Fruit fly (Drosophila melanogaster) whole organism, prepupa: ENCODE measurements around the gene mnb.
A peak's percentile ranks its signal among the peaks of the same experiment; 100 is the strongest.

Experiments
- Blimp-1 ChIP-seq: fragments of 200-800 bp; sonication (Bioruptor generic); optimal IDR thresholded peaks from 3 replicates; lab custom pipeline; 2017; ENCODE audit warnings: missing biosample characterization, missing genetic modification characterization, mild to moderate bottlenecking, moderate library complexity, missing genetic modification reagents
- CG10631 ChIP-seq: fragments of 200-800 bp; sonication (Bioruptor generic); optimal IDR thresholded peaks from 2 replicates; lab custom pipeline; 2016; ENCODE audit warnings: missing biosample characterization, missing genetic modification characterization
- CG10669 ChIP-seq: fragments of 200-800 bp; sonication (Bioruptor generic); optimal IDR thresholded peaks from 3 replicates; lab custom pipeline; 2018; ENCODE audit warnings: missing biosample characterization, mild to moderate bottlenecking, missing genetic modification characterization, moderate library complexity
- CG11294 ChIP-seq: fragments of 200-800 bp; sonication (Bioruptor generic); IDR thresholded peaks from 2 replicates; pipeline ENCODE4 v1.3.6; 2022; ENCODE audit warnings: missing biosample characterization, missing genetic modification characterization
- CG11762 ChIP-seq: fragments of 200-800 bp; sonication (Bioruptor generic); optimal IDR thresholded peaks from 3 replicates; lab custom pipeline; 2016; ENCODE audit warnings: missing biosample characterization, missing genetic modification characterization; ENCODE audit not compliant: insufficient read depth
- CG11902 ChIP-seq: fragments of 200-800 bp; sonication (Bioruptor generic); optimal IDR thresholded peaks from 3 replicates; lab custom pipeline; 2016; ENCODE audit warnings: missing biosample characterization, missing genetic modification characterization
- CG15336 ChIP-seq: fragments of 200-800 bp; sonication (Bioruptor generic); IDR thresholded peaks from 2 replicates; pipeline ENCODE4 v1.3.6; 2022; ENCODE audit warnings: missing biosample characterization, missing genetic modification characterization
- CG1621 ChIP-seq: fragments of 200-800 bp; sonication (Bioruptor generic); optimal IDR thresholded peaks from 3 replicates; lab custom pipeline; 2018; ENCODE audit warnings: missing biosample characterization, mild to moderate bottlenecking, missing genetic modification characterization
- CG16779 ChIP-seq: fragments of 200-800 bp; sonication (Bioruptor generic); optimal IDR thresholded peaks from 3 replicates; lab custom pipeline; 2017; ENCODE audit warnings: missing biosample characterization, mild to moderate bottlenecking, missing genetic modification characterization
- CG32006 ChIP-seq: fragments of 200-800 bp; sonication (Bioruptor generic); optimal IDR thresholded peaks from 3 replicates; lab custom pipeline; 2017; ENCODE audit warnings: missing biosample characterization, mild to moderate bottlenecking, missing genetic modification characterization
- CG34406 ChIP-seq: fragments of 200-800 bp; sonication (Bioruptor generic); optimal IDR thresholded peaks from 3 replicates; lab custom pipeline; 2016; ENCODE audit warnings: missing biosample characterization, missing genetic modification characterization
- CG6163 ChIP-seq: fragments of 200-800 bp; sonication (Bioruptor generic); IDR thresholded peaks from 3 replicates; pipeline ENCODE4 v1.3.6; 2022; ENCODE audit warnings: missing biosample characterization, missing genetic modification characterization
- CG6276 ChIP-seq: fragments of 200-800 bp; sonication (Bioruptor generic); optimal IDR thresholded peaks from 2 replicates; lab custom pipeline; 2017; ENCODE audit warnings: missing biosample characterization, mild to moderate bottlenecking, missing genetic modification characterization
- CG6808 ChIP-seq: fragments of 200-800 bp; sonication (Bioruptor generic); optimal IDR thresholded peaks from 3 replicates; lab custom pipeline; 2017; ENCODE audit warnings: missing biosample characterization, missing genetic modification characterization, mild to moderate bottlenecking, moderate library complexity, missing genetic modification reagents
- CG6854 ChIP-seq: fragments of 200-800 bp; sonication (Bioruptor generic); optimal IDR thresholded peaks from 2 replicates; lab custom pipeline; 2017; ENCODE audit warnings: missing biosample characterization, mild to moderate bottlenecking, missing genetic modification characterization
- CG8119 ChIP-seq: fragments of 200-800 bp; sonication (Bioruptor generic); IDR thresholded peaks from 3 replicates; pipeline ENCODE4 v1.3.6; 2022; ENCODE audit warnings: missing biosample characterization, missing genetic modification characterization
- CG8632 ChIP-seq: fragments of 200-800 bp; sonication (Bioruptor generic); optimal IDR thresholded peaks from 3 replicates; lab custom pipeline; 2016; ENCODE audit warnings: missing biosample characterization, missing genetic modification characterization
- CG9139 ChIP-seq: fragments of 200-800 bp; sonication (Bioruptor generic); optimal IDR thresholded peaks from 3 replicates; lab custom pipeline; 2017; ENCODE audit warnings: missing biosample characterization, mild to moderate bottlenecking, missing genetic modification characterization
- Eip75B ChIP-seq: fragments of 200-800 bp; sonication (Bioruptor generic); optimal IDR thresholded peaks from 3 replicates; lab custom pipeline; 2016; ENCODE audit warnings: missing biosample characterization, missing genetic modification characterization
- Eip78C ChIP-seq: fragments of 200-800 bp; sonication (Bioruptor generic); peaks from one replicate; lab custom pipeline; 2016; ENCODE audit warnings: missing biosample characterization, missing genetic modification characterization
- Eip93F ChIP-seq: fragments of 200-800 bp; sonication (Bioruptor generic); optimal IDR thresholded peaks from 2 replicates; lab custom pipeline; 2016; ENCODE audit warnings: missing biosample characterization, mild to moderate bottlenecking, missing genetic modification characterization
- Ets96B ChIP-seq: fragments of 200-800 bp; optimal IDR thresholded peaks from 2 replicates; lab custom pipeline; 2019; ENCODE audit warnings: missing biosample characterization, mild to moderate bottlenecking, missing genetic modification characterization, moderate library complexity
- Hr38 ChIP-seq: sonication (Bioruptor generic); optimal IDR thresholded peaks from 2 replicates; lab custom pipeline; 2016; ENCODE audit warnings: missing biosample characterization, missing genetic modification characterization
- Hr39 ChIP-seq: fragments of 200-800 bp; sonication (Bioruptor generic); optimal IDR thresholded peaks from 2 replicates; lab custom pipeline; 2016; ENCODE audit warnings: missing biosample characterization, missing genetic modification characterization
- Met ChIP-seq: fragments of 200-800 bp; sonication (Bioruptor generic); optimal IDR thresholded peaks from 3 replicates; lab custom pipeline; 2016; ENCODE audit warnings: missing biosample characterization, missing genetic modification characterization
- OdsH ChIP-seq: fragments of 200-800 bp; sonication (Bioruptor generic); optimal IDR thresholded peaks from 3 replicates; lab custom pipeline; 2016; ENCODE audit warnings: missing biosample characterization, missing genetic modification characterization
- Smox ChIP-seq: fragments of 200-800 bp; sonication (Bioruptor generic); optimal IDR thresholded peaks from 3 replicates; lab custom pipeline; 2016; ENCODE audit warnings: missing biosample characterization, missing genetic modification characterization
- Sox102F ChIP-seq: fragments of 200-800 bp; sonication (Bioruptor generic); optimal IDR thresholded peaks from 2 replicates; lab custom pipeline; 2016; ENCODE audit warnings: missing biosample characterization, mild to moderate bottlenecking, missing genetic modification characterization
- Sox15 ChIP-seq: fragments of 200-800 bp; sonication (Bioruptor generic); optimal IDR thresholded peaks from 3 replicates; lab custom pipeline; 2016; ENCODE audit warnings: missing biosample characterization, missing genetic modification characterization
- achi ChIP-seq: fragments of 200-800 bp; sonication (Bioruptor generic); optimal IDR thresholded peaks from 3 replicates; lab custom pipeline; 2016; ENCODE audit warnings: missing biosample characterization, missing genetic modification characterization
- cyc ChIP-seq: fragments of 200-800 bp; sonication (Bioruptor generic); optimal IDR thresholded peaks from 3 replicates; lab custom pipeline; 2016; ENCODE audit warnings: missing biosample characterization, missing genetic modification characterization
- dsx ChIP-seq: fragments of 200-800 bp; optimal IDR thresholded peaks from 3 replicates; lab custom pipeline; 2019; ENCODE audit warnings: missing biosample characterization, mild to moderate bottlenecking, missing genetic modification characterization, moderate library complexity; ENCODE audit not compliant: poor library complexity, severe bottlenecking
- eg ChIP-seq: fragments of 200-800 bp; sonication (Bioruptor generic); IDR thresholded peaks from 3 replicates; pipeline ENCODE4 v1.3.6; 2022; ENCODE audit warnings: missing biosample characterization, missing genetic modification characterization
- esn ChIP-seq: fragments of 200-800 bp; sonication (Bioruptor generic); optimal IDR thresholded peaks from 2 replicates; lab custom pipeline; 2016; ENCODE audit warnings: missing biosample characterization, mild to moderate bottlenecking, missing genetic modification characterization, moderate library complexity
- fd85E ChIP-seq: fragments of 200-800 bp; sonication (Bioruptor generic); optimal IDR thresholded peaks from 3 replicates; lab custom pipeline; 2016; ENCODE audit warnings: missing biosample characterization, missing genetic modification characterization
- fkh ChIP-seq: fragments of 200-800 bp; sonication (Bioruptor generic); optimal IDR thresholded peaks from 3 replicates; lab custom pipeline; 2017; ENCODE audit warnings: missing biosample characterization, mild to moderate bottlenecking, missing genetic modification characterization, moderate library complexity
- lz ChIP-seq: fragments of 200-800 bp; sonication (Bioruptor generic); optimal IDR thresholded peaks from 3 replicates; lab custom pipeline; 2016; ENCODE audit warnings: missing biosample characterization, missing genetic modification characterization
- net ChIP-seq: fragments of 200-800 bp; sonication (Bioruptor generic); optimal IDR thresholded peaks from 3 replicates; lab custom pipeline; 2016; ENCODE audit warnings: missing biosample characterization, missing genetic modification characterization
- salr ChIP-seq, 2 experiments: fragments of 200-800 bp; sonication (Bioruptor generic); optimal IDR thresholded peaks; 3 replicates each; lab custom pipeline; 2016 to 2018; ENCODE audit warnings: missing biosample characterization in 2 of 2, missing genetic modification characterization in 2 of 2, mild to moderate bottlenecking in 1 of 2
- ss ChIP-seq, 2 experiments: fragments of 200-800 bp; sonication (Bioruptor generic); optimal IDR thresholded peaks; 2 replicates in 1 of 2; 3 replicates in 1 of 2; lab custom pipeline; 2017 to 2018; ENCODE audit warnings: mild to moderate bottlenecking in 2 of 2, missing biosample characterization in 2 of 2, missing genetic modification characterization in 2 of 2, moderate library complexity in 1 of 2
- svp ChIP-seq: fragments of 200-800 bp; sonication (Bioruptor generic); peaks from one replicate; lab custom pipeline; 2016; ENCODE audit warnings: missing biosample characterization, missing genetic modification characterization
- topi ChIP-seq: fragments of 200-800 bp; sonication (Bioruptor generic); optimal IDR thresholded peaks from 3 replicates; lab custom pipeline; 2016; ENCODE audit warnings: missing biosample characterization, missing genetic modification characterization
- vri ChIP-seq: fragments of 200-800 bp; sonication (Bioruptor generic); optimal IDR thresholded peaks from 3 replicates; lab custom pipeline; 2016; ENCODE audit warnings: missing biosample characterization, mild to moderate bottlenecking, missing genetic modification characterization

Gene mnb

dm6 chrX:17879211-17879897, 7.7 kb downstream of the mnb start (continued):
- TF ChIP-seq Hr39, result peak; percentile 51
- TF ChIP-seq OdsH (GFP tag; lab: Kevin White, UChicago), result peak; percentile 58
- TF ChIP-seq eg, result peak; percentile 43; the same call in 1 of the 3 replicates
- peak; percentile 68 for TF ChIP-seq topi (GFP tag; lab: Kevin White, UChicago)
- peak; percentile 14 for TF ChIP-seq CG11902 (GFP tag; lab: Kevin White, UChicago)
- TF ChIP-seq fd85E (GFP tag; lab: Kevin White, UChicago), result no peak
- TF ChIP-seq svp (GFP tag; lab: Kevin White, UChicago), result peak; percentile 69
- TF ChIP-seq cyc, result peak; percentile 52
- peak; percentile 72 for TF ChIP-seq esn (GFP tag; lab: Kevin White, UChicago)
- peak; percentile 5 for TF ChIP-seq CG6276 (GFP tag; lab: Kevin White, UChicago)
- TF ChIP-seq CG16779 (tag; lab: Kevin White, UChicago), result no peak
- peak; percentile 58 for TF ChIP-seq CG6163 (GFP tag; lab: Robert Waterston, UW)
- TF ChIP-seq Eip75B (GFP tag; lab: Kevin White, UChicago), result peak; percentile 12
- TF ChIP-seq Met, result peak; percentile 75
- peak; percentile 69 for TF ChIP-seq CG8632 (GFP tag; lab: Kevin White, UChicago)
- no peak for TF ChIP-seq CG11294 (GFP tag; lab: Robert Waterston, UW)
- peak; percentile 33 for TF ChIP-seq net (GFP tag; lab: Kevin White, UChicago)
- no peak for TF ChIP-seq Sox15 (GFP tag; lab: Kevin White, UChicago)
- TF ChIP-seq CG10631 (GFP tag; lab: Kevin White, UChicago), result peak; percentile 63
- peak; percentile 25 for TF ChIP-seq vri (GFP tag; lab: Kevin White, UChicago)
- peak; percentile 65 for TF ChIP-seq CG6808 (GFP tag; lab: Kevin White, UChicago)

dm6 chrX:17878632-17879033, 8.4 kb downstream of the mnb start:
- TF ChIP-seq eg (peak; percentile 77; the same call in 2 of the 3 replicates), topi (GFP tag; lab: Kevin White, UChicago) (no peak), Smox (no peak), CG15336 (GFP tag; lab: Robert Waterston, UW) (peak; percentile 55; the same call in 1 of the 2 replicates), CG16779 (tag; lab: Kevin White, UChicago) (peak; percentile 25), CG6808 (GFP tag; lab: Kevin White, UChicago) (peak; percentile 23), Eip93F (GFP tag; lab: Kevin White, UChicago) (peak; percentile 29), CG10669 (GFP tag; lab: Kevin White, UChicago) (no peak), CG11762 (GFP tag; lab: Kevin White, UChicago) (no peak), CG6854 (GFP tag; lab: Kevin White, UChicago) (peak; percentile 42), CG8119 (GFP tag; lab: Robert Waterston, UW) (peak; percentile 45; the same call in 2 of the 3 replicates), Met (peak; percentile 35), fkh (GFP tag; lab: Kevin White, UChicago) (no peak), Ets96B (tag; lab: Kevin White, UChicago) (no peak), Sox102F (no peak), CG6276 (GFP tag; lab: Kevin White, UChicago) (peak; percentile 11), vri (GFP tag; lab: Kevin White, UChicago) (peak; percentile 17), fd85E (GFP tag; lab: Kevin White, UChicago) (peak; percentile 46), Eip75B (GFP tag; lab: Kevin White, UChicago) (no peak), CG34406 (peak; percentile 16), CG32006 (GFP tag; lab: Kevin White, UChicago) (no peak), dsx (GFP tag; lab: Kevin White, UChicago) (no peak), salr (GFP tag; optimal IDR thresholded peaks at IDR 0.05; lab: Kevin White, UChicago) (no peak), CG6163 (GFP tag; lab: Robert Waterston, UW) (peak; percentile 82), lz (GFP tag; lab: Kevin White, UChicago) (no peak), Blimp-1 (GFP tag; lab: Kevin White, UChicago) (no peak), Hr38 (GFP tag; lab: Kevin White, UChicago) (no peak), CG11902 (GFP tag; lab: Kevin White, UChicago) (no peak), CG9139 (GFP tag; lab: Kevin White, UChicago) (peak; percentile 69), svp (GFP tag; lab: Kevin White, UChicago) (peak; percentile 94), CG1621 (tag; lab: Kevin White, UChicago) (peak; percentile 10), achi (no peak), Eip78C (GFP tag; lab: Kevin White, UChicago) (peak; percentile 61), ss (GFP tag; optimal IDR thresholded peaks at IDR 0.05; lab: Kevin White, UChicago) (peak; percentile 68)
